Worm (Caenorhabditis elegans): ENCODE measurements around the gene T01G1.2.
"Not testable (repeated sequence)": the region's sequence is repeated elsewhere in the genome, so short reads cannot be mapped to it uniquely, and the experiment has no call there.

The T01G1.2 gene

ce11 chrIV:11394243-11394642 is 40.0 kb downstream of the T01G1.2 start, which contains the start of gene tag-89:
tag-89 (plus strand) TSS chrIV:11394543.
- TF ChIP-seq flt-1 (GFP tag; IDR thresholded peaks at IDR 0.05) (no peak), B0310.2 (tag; optimal IDR thresholded peaks at IDR 0.05) (no peak), tra-4 (tag; optimal IDR thresholded peaks at IDR 0.05) (no peak), ets-7 (tag; optimal IDR thresholded peaks at IDR 0.05) (no peak), pes-1 (GFP tag; IDR thresholded peaks at IDR 0.05) (no peak), scrt-1 (GFP tag; IDR thresholded peaks at IDR 0.05) (no peak), hmg-4 (GFP tag; optimal IDR thresholded peaks at IDR 0.05) (no peak), ceh-13 (GFP tag; optimal IDR thresholded peaks at IDR 0.05) (no peak), F13C5.2 (tag; optimal IDR thresholded peaks at IDR 0.05) (no peak), ama-1 (optimal IDR thresholded peaks at IDR 0.05) (no peak), tbx-37 (GFP tag; conservative IDR thresholded peaks at IDR 0.05) (no peak), hnd-1 (tag; optimal IDR thresholded peaks at IDR 0.05) (no peak), tbx-11 (GFP tag; IDR thresholded peaks at IDR 0.05) (no peak), hmbx-1 (tag; optimal IDR thresholded peaks at IDR 0.05) (no peak), ceh-36 (tag; optimal IDR thresholded peaks at IDR 0.05) (no peak)

- not testable (repeated sequence) for TF ChIP-seq aly-1 (tag; optimal IDR thresholded peaks at IDR 0.05); ceh-36 (tag; optimal IDR thresholded peaks at IDR 0.05); hmg-4 (GFP tag; optimal IDR thresholded peaks at IDR 0.05)
Measured at ce11 chrIV:11398267-11398825, 44.1 kb downstream of the T01G1.2 start, which contains the start of gene dsl-6. dsl-6 (minus strand) TSS chrIV:11398317.

- TF ChIP-seq pes-1 (GFP tag; IDR thresholded peaks at IDR 0.05) (0 out of 2 replicates have a peak, but pooled peaks have one; percentile 27), tbx-11 (GFP tag; IDR thresholded peaks at IDR 0.05) (peak; percentile 39; the same call in 1 of the 2 replicates)
Measured at ce11 chrIV:11400098-11400497, 45.9 kb downstream of the T01G1.2 start.

ce11 chrIV:11401482-11401881 is 47.3 kb downstream of the T01G1.2 start:
- TF ChIP-seq ets-7 (tag; optimal IDR thresholded peaks at IDR 0.05) (no peak), ama-1 (optimal IDR thresholded peaks at IDR 0.05) (peak; percentile 8), scrt-1 (GFP tag; IDR thresholded peaks at IDR 0.05) (no peak)

- TF ChIP-seq scrt-1 (GFP tag; IDR thresholded peaks at IDR 0.05) (no peak), flt-1 (GFP tag; IDR thresholded peaks at IDR 0.05) (no peak), hnd-1 (tag; optimal IDR thresholded peaks at IDR 0.05) (no peak), aly-1 (tag; optimal IDR thresholded peaks at IDR 0.05) (no peak), sea-1 (GFP tag; conservative IDR thresholded peaks at IDR 0.05) (no peak), tra-4 (tag; optimal IDR thresholded peaks at IDR 0.05) (no peak), tbx-37 (GFP tag; conservative IDR thresholded peaks at IDR 0.05) (no peak), ceh-13 (GFP tag; optimal IDR thresholded peaks at IDR 0.05) (no peak), F13C5.2 (tag; optimal IDR thresholded peaks at IDR 0.05) (no peak), hmg-4 (GFP tag; optimal IDR thresholded peaks at IDR 0.05) (no peak), ceh-36 (tag; optimal IDR thresholded peaks at IDR 0.05) (no peak), B0310.2 (tag; optimal IDR thresholded peaks at IDR 0.05) (no peak), tbx-11 (GFP tag; IDR thresholded peaks at IDR 0.05) (no peak), hmbx-1 (tag; optimal IDR thresholded peaks at IDR 0.05) (no peak), ets-7 (tag; optimal IDR thresholded peaks at IDR 0.05) (no peak), pes-1 (GFP tag; IDR thresholded peaks at IDR 0.05) (no peak), ama-1 (optimal IDR thresholded peaks at IDR 0.05) (no peak)
Measured at ce11 chrIV:11403288-11403991, 49.2 kb downstream of the T01G1.2 start, which contains the start of the genes memi-3 and cyp-31A2. memi-3 (minus strand) TSS chrIV:11403338. cyp-31A2 (plus strand) TSS chrIV:11403961.
